Worm (Caenorhabditis elegans): ENCODE results near the gene K01D12.10.
A peak's percentile ranks its signal among the peaks of the same experiment; 100 is the strongest.

K01D12.10 gene

DNA sequence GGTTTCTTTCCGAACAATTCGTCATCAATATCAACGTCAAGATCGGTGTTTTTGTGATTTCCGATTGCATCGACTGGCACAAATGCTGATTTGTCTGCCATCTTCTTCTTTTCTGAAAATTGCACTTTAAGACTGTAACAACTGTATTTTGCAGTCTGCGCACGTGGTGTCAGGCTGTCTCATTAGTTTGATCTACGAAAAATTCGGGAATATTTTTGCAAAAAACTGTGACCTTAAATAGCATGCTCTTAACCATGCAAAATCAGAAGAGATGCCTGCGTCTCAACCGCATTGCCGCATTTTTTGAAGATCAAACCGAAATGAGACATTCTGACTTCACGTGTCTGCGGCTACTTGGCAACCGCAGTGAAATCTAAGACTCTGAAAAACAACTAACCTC is 4.6 kb upstream of the K01D12.10 start, which contains the start of gene K01D12.7:
Gene K01D12.7 (minus strand): TSS at position 101 of the 400 bp plus-strand sequence.
- TF ChIP-seq cebp-2 (GFP tag; IDR thresholded peaks at IDR 0.05) = no peak
- no peak for TF ChIP-seq mxl-1 (tag; optimal IDR thresholded peaks at IDR 0.05)
- TF ChIP-seq nhr-90 (tag; optimal IDR thresholded peaks at IDR 0.05) = no peak
- TF ChIP-seq dox-1 (GFP tag; IDR thresholded peaks at IDR 0.05) = no peak
- peak; percentile 80 for TF ChIP-seq madf-6 (GFP tag; IDR thresholded peaks at IDR 0.05)
- no peak for TF ChIP-seq T26A5.8 (tag; optimal IDR thresholded peaks at IDR 0.05)
- TF ChIP-seq snpc-1.1 (tag; optimal IDR thresholded peaks at IDR 0.05; ENCODE audit: insufficient read depth) = no peak
- peak; percentile 22 for TF ChIP-seq efl-1 (GFP tag; optimal IDR thresholded peaks at IDR 0.05)
- 0 out of 2 replicates have a peak, but pooled peaks have one; percentile 7 for TF ChIP-seq madf-8 (GFP tag; conservative IDR thresholded peaks at IDR 0.05)
- TF ChIP-seq attf-3 (GFP tag; conservative IDR thresholded peaks at IDR 0.05) = 0 out of 2 replicates have a peak, but pooled peaks have one; percentile 31

DNA sequence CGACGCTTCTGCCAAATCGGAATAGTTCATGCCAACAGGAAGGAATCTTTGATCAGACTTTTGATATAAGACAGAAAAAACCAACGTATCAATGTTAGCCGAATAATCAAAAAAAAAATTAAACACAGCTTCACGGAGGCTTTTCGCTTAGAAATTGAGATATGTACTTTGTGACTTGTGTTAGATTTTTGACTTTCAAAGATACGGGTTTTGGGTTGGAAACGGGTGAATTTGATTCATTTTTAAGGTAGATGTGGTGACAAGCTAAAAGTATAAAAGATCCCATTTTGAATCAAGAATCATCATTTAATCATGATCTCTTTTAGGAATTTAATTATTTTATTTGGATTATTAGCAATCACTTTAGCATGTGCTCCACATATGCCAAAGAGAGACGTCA is 3.7 kb upstream of the K01D12.10 start, which contains the start of gene K01D12.8:
Gene K01D12.8 (plus strand): TSS at position 301 of the 400 bp plus-strand sequence.
- no peak for TF ChIP-seq madf-10 (tag; optimal IDR thresholded peaks at IDR 0.05)
- TF ChIP-seq hlh-12 (tag; optimal IDR thresholded peaks at IDR 0.05) = no peak
- no peak for TF ChIP-seq nfyb-1 (GFP tag; IDR thresholded peaks at IDR 0.05)
- no peak for TF ChIP-seq ZK185.1 (tag; optimal IDR thresholded peaks at IDR 0.05; ENCODE audit: poor library complexity, severe bottlenecking)
- TF ChIP-seq egrh-3 (GFP tag; IDR thresholded peaks at IDR 0.05) = no peak
- no peak for TF ChIP-seq nfya-2 (GFP tag; IDR thresholded peaks at IDR 0.05)
- no peak for TF ChIP-seq tlf-1 (GFP tag; optimal IDR thresholded peaks at IDR 0.05)
- no peak for TF ChIP-seq akir-1 (GFP tag; optimal IDR thresholded peaks at IDR 0.05)
- TF ChIP-seq mcd-1 (GFP tag; IDR thresholded peaks at IDR 0.05) = no peak
- TF ChIP-seq lsl-1 (GFP tag; optimal IDR thresholded peaks at IDR 0.05) = no peak

DNA sequence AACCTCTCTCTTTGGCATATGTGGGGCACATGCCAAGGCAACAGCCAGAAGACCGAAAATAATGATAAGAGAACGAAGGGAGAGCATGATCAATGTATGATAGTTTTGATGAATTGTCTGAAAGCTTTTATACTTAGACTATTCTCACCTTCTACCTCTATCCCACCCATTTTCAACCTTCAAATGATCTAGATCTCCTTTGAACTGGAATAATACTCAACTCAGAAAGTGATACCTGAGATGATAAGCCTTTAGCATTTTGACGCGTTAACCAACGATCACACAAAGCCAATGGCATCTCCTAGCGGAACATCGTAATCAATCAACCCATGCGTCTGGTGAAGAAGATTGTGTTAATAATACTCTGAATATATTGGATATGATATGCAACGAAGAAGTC is 1.5 kb upstream of the K01D12.10 start, which contains the start of gene K01D12.9:
Gene K01D12.9 (minus strand): TSS at position 101 of the 400 bp plus-strand sequence.
- TF ChIP-seq madf-6 (GFP tag; IDR thresholded peaks at IDR 0.05) (no peak), pha-4 (tag; optimal IDR thresholded peaks at IDR 0.05) (no peak), F55B11.4 (tag; optimal IDR thresholded peaks at IDR 0.05; ENCODE audit: borderline replicate concordance, insufficient read depth) (no peak), ceh-27 (GFP tag; optimal IDR thresholded peaks at IDR 0.05) (no peak), B0261.1 (tag; optimal IDR thresholded peaks at IDR 0.05) (no peak), madf-8 (GFP tag; conservative IDR thresholded peaks at IDR 0.05) (no peak), mxl-1 (tag; optimal IDR thresholded peaks at IDR 0.05) (no peak)

DNA sequence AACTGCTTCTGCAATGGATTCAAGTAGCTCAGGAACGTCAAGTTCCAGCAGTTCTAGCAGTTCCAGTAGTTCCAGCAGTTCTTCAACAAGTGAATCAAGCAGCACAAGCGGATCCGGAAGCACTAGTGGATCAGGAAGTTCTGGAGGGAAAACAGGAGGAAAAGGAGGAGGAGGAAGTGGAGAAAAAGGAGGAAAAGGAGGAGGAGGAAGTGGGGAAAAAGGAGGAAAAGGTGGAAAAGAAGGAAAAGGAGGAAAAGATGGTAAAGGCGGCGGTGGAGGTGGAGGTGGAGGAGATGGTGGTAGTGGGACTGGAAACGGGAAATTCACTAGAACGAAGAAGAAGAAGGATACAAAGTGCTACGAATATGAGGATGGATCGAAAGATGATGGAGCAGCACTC is 485 bp downstream of the K01D12.10 start:
- TF ChIP-seq gei-17 (GFP tag; optimal IDR thresholded peaks at IDR 0.05) (peak; percentile 20), hmg-1.2 (GFP tag; IDR thresholded peaks at IDR 0.05) (no peak), nfya-2 (GFP tag; IDR thresholded peaks at IDR 0.05) (no peak), egrh-3 (GFP tag; IDR thresholded peaks at IDR 0.05) (peak; percentile 49), somi-1 (GFP tag; optimal IDR thresholded peaks at IDR 0.05) (no peak)

DNA sequence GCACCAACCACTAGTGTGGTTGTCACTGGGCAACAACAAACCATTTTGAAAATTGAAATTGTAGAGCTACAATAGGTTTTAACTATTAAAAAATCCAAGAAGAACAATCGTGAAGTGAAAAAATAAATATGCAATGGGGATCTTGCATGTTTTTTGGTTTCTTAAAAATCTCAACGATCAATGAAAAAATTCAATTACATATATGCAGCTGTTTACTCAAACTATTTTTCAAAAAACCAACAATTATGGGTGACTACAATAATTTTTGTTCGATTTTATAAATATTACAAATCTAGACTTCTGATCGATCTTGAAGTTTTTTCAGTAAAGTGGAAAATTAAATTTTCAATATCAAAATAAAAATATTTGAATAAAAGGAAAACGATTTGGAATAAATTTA is 2.5 kb downstream of the K01D12.10 start, which contains the start of gene cdr-4:
Gene cdr-4 (minus strand): TSS at position 101 of the 400 bp plus-strand sequence.
- TF ChIP-seq F10E7.11 (tag; optimal IDR thresholded peaks at IDR 0.05) (no peak), ekl-4 (GFP tag; IDR thresholded peaks at IDR 0.05) (no peak), K11D2.4 (GFP tag; IDR thresholded peaks at IDR 0.05) (no peak), mxl-1 (tag; optimal IDR thresholded peaks at IDR 0.05) (no peak), aptf-3 (GFP tag; IDR thresholded peaks at IDR 0.05) (no peak), ceh-40 (GFP tag; IDR thresholded peaks at IDR 0.05) (no peak), rcor-1 (GFP tag; IDR thresholded peaks at IDR 0.05) (no peak), nhr-90 (tag; optimal IDR thresholded peaks at IDR 0.05) (no peak)

Measured in whole organism, young adult.